Fruit fly (Drosophila melanogaster) whole organism, embryonic: ENCODE measurements around the gene Sp212.

Experiments
- CG10147 ChIP-seq: fragments of 200-800 bp; sonication (Bioruptor generic); optimal IDR thresholded peaks from 2 replicates; lab custom pipeline; 2019; ENCODE audit warnings: missing biosample characterization, mild to moderate bottlenecking, missing genetic modification characterization, moderate library complexity
- CG17385 ChIP-seq: fragments of 200-800 bp; sonication (Bioruptor generic); optimal IDR thresholded peaks from 3 replicates; lab custom pipeline; 2018; ENCODE audit warnings: missing biosample characterization, mild to moderate bottlenecking, missing genetic modification characterization
- CG17802 ChIP-seq: fragments of 200-800 bp; sonication (Bioruptor generic); optimal IDR thresholded peaks from 2 replicates; lab custom pipeline; 2018; ENCODE audit warnings: missing biosample characterization, mild to moderate bottlenecking, missing genetic modification characterization, moderate library complexity
- CG3407 ChIP-seq: fragments of 200-800 bp; sonication (Bioruptor generic); optimal IDR thresholded peaks from 2 replicates; lab custom pipeline; 2018; ENCODE audit warnings: missing biosample characterization, mild to moderate bottlenecking, missing genetic modification characterization
- CG4404 ChIP-seq: fragments of 200-800 bp; sonication (Bioruptor generic); IDR thresholded peaks from 2 replicates; pipeline ENCODE4 v1.3.6; 2022; ENCODE audit warnings: missing biosample characterization, missing genetic modification characterization
- CG6765 ChIP-seq: fragments of 200-800 bp; sonication (Bioruptor generic); optimal IDR thresholded peaks from 3 replicates; lab custom pipeline; 2017; ENCODE audit warnings: missing biosample characterization, mild to moderate bottlenecking, missing genetic modification characterization
- CG9727 ChIP-seq: fragments of 200-800 bp; sonication (Bioruptor generic); optimal IDR thresholded peaks from 3 replicates; lab custom pipeline; 2017; ENCODE audit warnings: missing biosample characterization, mild to moderate bottlenecking, missing genetic modification characterization
- HHEX ChIP-seq: fragments of 200-800 bp; sonication (Bioruptor generic); optimal IDR thresholded peaks from 3 replicates; lab custom pipeline; 2017; ENCODE audit warnings: missing biosample characterization, mild to moderate bottlenecking, missing genetic modification characterization, missing genetic modification reagents
- Hsf ChIP-seq: fragments of 200-800 bp; sonication (Bioruptor generic); optimal IDR thresholded peaks from 3 replicates; lab custom pipeline; 2016; ENCODE audit warnings: missing biosample characterization, missing genetic modification characterization
- Optix ChIP-seq: fragments of 200-800 bp; sonication (Bioruptor generic); IDR thresholded peaks from 3 replicates; pipeline ENCODE4 v1.3.6; 2022; ENCODE audit warnings: missing biosample characterization, missing genetic modification characterization
- h ChIP-seq: fragments of >200 bp; optimal IDR thresholded peaks from 2 replicates; lab custom pipeline; 2017
- lilli ChIP-seq: fragments of 200-800 bp; sonication (Bioruptor generic); optimal IDR thresholded peaks from 3 replicates; lab custom pipeline; 2016; ENCODE audit warnings: missing biosample characterization, missing genetic modification characterization
- usp ChIP-seq: fragments of >200 bp; optimal IDR thresholded peaks from 2 replicates; lab custom pipeline; 2017; ENCODE audit warnings: missing biosample characterization, missing genetic modification characterization
- z ChIP-seq: fragments of 200-800 bp; sonication (Bioruptor generic); IDR thresholded peaks from 3 replicates; pipeline ENCODE4 v1.3.6; 2022; ENCODE audit warnings: missing biosample characterization, missing genetic modification characterization

DNA sequence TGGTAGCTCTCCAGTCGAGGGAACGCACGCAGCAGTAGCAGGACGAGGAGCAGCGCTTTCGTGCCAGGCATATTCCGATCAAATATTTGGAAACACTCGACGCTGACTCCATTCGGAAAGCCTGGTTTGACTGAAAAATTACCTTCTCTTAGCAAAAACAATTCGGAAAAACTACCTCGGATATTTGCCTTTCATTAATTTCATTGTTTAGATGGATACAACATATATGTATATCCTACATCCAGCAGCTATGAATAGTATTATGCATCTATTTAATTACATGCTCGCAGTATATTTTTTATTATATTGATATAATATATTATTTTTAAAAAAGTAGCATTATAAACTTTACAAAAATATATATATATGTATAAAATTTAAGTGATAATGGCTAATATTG, 37.2 kb upstream of the Sp212 start, which contains the start of gene CG14840:
- TF ChIP-seq usp (GFP tag; lab: Kevin White, UChicago) (no peak), CG6765 (GFP tag; lab: Kevin White, UChicago) (no peak), CG17802 (tag; lab: Kevin White, UChicago) (no peak), Hsf (GFP tag; lab: Kevin White, UChicago) (no peak), h (lab: Kevin White, UChicago) (no peak), z (GFP tag; lab: Robert Waterston, UW) (no peak), CG9727 (GFP tag; lab: Kevin White, UChicago) (no peak), CG4404 (GFP tag; lab: Robert Waterston, UW) (no peak), HHEX (GFP tag; lab: Kevin White, UChicago) (no peak), Optix (GFP tag; lab: Robert Waterston, UW) (no peak), CG17385 (GFP tag; lab: Kevin White, UChicago) (no peak), CG10147 (no peak), CG3407 (GFP tag; lab: Kevin White, UChicago) (no peak), lilli (GFP tag; lab: Kevin White, UChicago) (no peak)
